Worm (Caenorhabditis elegans) whole organism, midembryonic: ENCODE measurements around the gene F12E12.6.

Experiments used
- T22C8.4 ChIP-seq: fragments of 200-800 bp; sonication (Bioruptor generic); IDR thresholded peaks from 2 replicates; pipeline ENCODE4 v1.3.6; 2022; ENCODE audit warnings: missing genetic modification characterization, missing compliant biosample characterization
- cog-1 ChIP-seq: sonication (generic microtip); optimal IDR thresholded peaks from 2 replicates; lab custom pipeline; 2016; ENCODE audit warnings: missing genetic modification characterization, missing compliant biosample characterization
- flt-1 ChIP-seq: fragments of 200-800 bp; sonication (Bioruptor generic); IDR thresholded peaks from 2 replicates; pipeline ENCODE4 v1.3.6; 2022; ENCODE audit warnings: missing genetic modification characterization, missing compliant biosample characterization
- klf-2 ChIP-seq: fragments of 200-800 bp; sonication (Bioruptor generic); conservative IDR thresholded peaks from 2 replicates; pipeline ENCODE4 v1.3.6; 2022; ENCODE audit warnings: missing genetic modification reagents, missing genetic modification characterization, missing compliant biosample characterization
- med-1 ChIP-seq: sonication (generic microtip); optimal IDR thresholded peaks from 2 replicates; lab custom pipeline; 2017; ENCODE audit warnings: missing genetic modification characterization, mild to moderate bottlenecking, missing compliant biosample characterization, antibody characterized with exemption, missing genetic modification reagents; ENCODE audit not compliant: insufficient read depth
- ref-1 ChIP-seq: fragments of 200-800 bp; sonication (Bioruptor generic); conservative IDR thresholded peaks from 2 replicates; pipeline ENCODE4 v1.3.6; 2022; ENCODE audit warnings: missing genetic modification reagents, missing genetic modification characterization, missing compliant biosample characterization
- tab-1 ChIP-seq: fragments of 200-800 bp; sonication (Bioruptor generic); IDR thresholded peaks from 2 replicates; pipeline ENCODE4 v1.3.6; 2022; ENCODE audit warnings: missing genetic modification characterization, missing compliant biosample characterization
- ztf-23 ChIP-seq: fragments of 200-800 bp; sonication (Bioruptor generic); IDR thresholded peaks from 2 replicates; pipeline ENCODE4 v1.3.6; 2022; ENCODE audit warnings: missing genetic modification reagents, missing genetic modification characterization, missing compliant biosample characterization
- ztf-29 ChIP-seq: fragments of 200-800 bp; sonication (Bioruptor generic); IDR thresholded peaks from 2 replicates; pipeline ENCODE4 v1.3.6; 2022; ENCODE audit warnings: missing genetic modification reagents, missing genetic modification characterization, missing compliant biosample characterization

Gene F12E12.6

ce11 chrII:3743684-3744200, 7.0 kb upstream of the F12E12.6 start, which contains the start of gene nta-1:
Gene nta-1 (minus strand): TSS chrII:3743814.
- TF ChIP-seq ref-1 = no peak
- TF ChIP-seq T22C8.4 (GFP tag; lab: Robert Waterston, UW) = no peak
- TF ChIP-seq flt-1 (GFP tag; lab: Robert Waterston, UW) = no peak
- TF ChIP-seq cog-1 (tag; lab: Kevin White, UChicago) = no peak
- TF ChIP-seq ztf-23 (GFP tag; lab: Robert Waterston, UW) = no peak
- no peak for TF ChIP-seq klf-2
- TF ChIP-seq ztf-29 (GFP tag; lab: Robert Waterston, UW) = no peak
- no peak for TF ChIP-seq tab-1 (GFP tag; lab: Robert Waterston, UW)
- no peak for TF ChIP-seq med-1 (GFP tag; lab: Kevin White, UChicago)

- TF ChIP-seq tab-1 (GFP tag; lab: Robert Waterston, UW) (no peak), flt-1 (GFP tag; lab: Robert Waterston, UW) (no peak), ztf-23 (GFP tag; lab: Robert Waterston, UW) (no peak), ztf-29 (GFP tag; lab: Robert Waterston, UW) (no peak), klf-2 (no peak), med-1 (GFP tag; lab: Kevin White, UChicago) (no peak), cog-1 (tag; lab: Kevin White, UChicago) (no peak), ref-1 (no peak), T22C8.4 (GFP tag; lab: Robert Waterston, UW) (no peak)
These were observed 4.8 kb upstream of the F12E12.6 start, which contains the start of gene F12E12.1 for ce11 chrII:3741584-3741983. Gene F12E12.1 (plus strand): TSS chrII:3741884.

DNA sequence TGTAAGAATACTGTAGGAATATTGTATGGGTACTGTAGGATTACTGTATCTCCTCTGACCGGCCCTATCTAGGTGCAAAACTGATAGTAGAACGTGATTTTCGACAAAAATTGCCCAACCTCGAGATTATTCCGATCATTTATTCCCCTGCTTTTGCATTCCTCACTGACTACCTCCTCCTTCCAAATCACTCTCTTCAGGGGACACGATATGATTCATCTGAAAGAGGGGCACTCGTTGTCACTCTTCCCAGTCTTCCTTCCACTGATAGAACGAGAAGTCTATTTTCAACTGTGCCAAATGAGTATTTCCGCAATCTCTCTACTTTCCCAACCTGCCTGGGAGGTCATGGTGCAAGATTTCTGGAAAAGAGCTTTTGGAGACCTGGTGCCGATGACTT, 2.9 kb upstream of the F12E12.6 start, which contains the start of gene F12E12.2:
TSS of gene F12E12.2 (plus strand) at position 301 of the 400 bp plus-strand sequence.
- TF ChIP-seq ztf-23 (GFP tag; lab: Robert Waterston, UW) = no peak
- TF ChIP-seq ztf-29 (GFP tag; lab: Robert Waterston, UW) = no peak
- TF ChIP-seq T22C8.4 (GFP tag; lab: Robert Waterston, UW) = no peak
- TF ChIP-seq med-1 (GFP tag; lab: Kevin White, UChicago) = no peak
- TF ChIP-seq ref-1 = no peak
- no peak for TF ChIP-seq tab-1 (GFP tag; lab: Robert Waterston, UW)
- no peak for TF ChIP-seq klf-2
- no peak for TF ChIP-seq flt-1 (GFP tag; lab: Robert Waterston, UW)
- TF ChIP-seq cog-1 (tag; lab: Kevin White, UChicago) = no peak

ce11 chrII:3731723-3732122, 5.0 kb downstream of the F12E12.6 start, which contains the start of the genes sdz-12 and bath-31:
Gene sdz-12 (minus strand): TSS chrII:3731823.
Gene bath-31 (plus strand): TSS chrII:3731973.
- TF ChIP-seq cog-1 (tag; lab: Kevin White, UChicago) = no peak
- TF ChIP-seq flt-1 (GFP tag; lab: Robert Waterston, UW) = no peak

- TF ChIP-seq ztf-23 (GFP tag; lab: Robert Waterston, UW) (no peak), ztf-29 (GFP tag; lab: Robert Waterston, UW) (no peak)
These were observed 8.7 kb downstream of the F12E12.6 start, which contains the start of gene C46E10.8 for ce11 chrII:3727996-3728395. Gene C46E10.8 (minus strand): TSS chrII:3728096.

- TF ChIP-seq T22C8.4 (GFP tag; lab: Robert Waterston, UW) = no peak
- TF ChIP-seq cog-1 (tag; lab: Kevin White, UChicago) = no peak
These were observed 12.5 kb downstream of the F12E12.6 start, which contains the start of gene C46E10.1 for ce11 chrII:3724175-3724715. Gene C46E10.1 (plus strand): TSS chrII:3724225.

DNA sequence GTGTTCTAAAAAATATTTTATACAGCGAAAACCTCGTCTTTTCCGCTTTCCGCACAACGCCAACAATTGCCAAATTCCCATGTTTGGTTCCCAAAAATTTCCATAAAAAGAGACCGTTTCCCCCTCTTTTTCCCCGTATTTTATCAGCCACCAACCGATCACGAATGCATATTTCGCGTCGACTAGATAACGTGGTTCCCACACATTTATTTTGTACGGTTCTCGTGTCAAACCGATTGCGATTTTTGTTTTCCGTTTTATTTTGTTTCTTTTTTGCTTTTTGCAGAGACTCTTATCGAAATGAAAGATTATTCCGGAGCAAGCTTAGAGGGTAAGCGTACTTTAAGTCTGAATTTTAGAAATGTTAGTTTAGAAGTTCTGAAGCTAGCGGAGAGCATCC, 15.7 kb downstream of the F12E12.6 start, which contains the start of gene C46E10.3:
TSS of gene C46E10.3 (plus strand) at position 301 of the 400 bp plus-strand sequence.
- no peak for TF ChIP-seq tab-1 (GFP tag; lab: Robert Waterston, UW)
- TF ChIP-seq klf-2 = no peak
- no peak for TF ChIP-seq med-1 (GFP tag; lab: Kevin White, UChicago)
- no peak for TF ChIP-seq flt-1 (GFP tag; lab: Robert Waterston, UW)
- no peak for TF ChIP-seq ztf-23 (GFP tag; lab: Robert Waterston, UW)
- TF ChIP-seq ztf-29 (GFP tag; lab: Robert Waterston, UW) = no peak
- TF ChIP-seq T22C8.4 (GFP tag; lab: Robert Waterston, UW) = no peak
- TF ChIP-seq cog-1 (tag; lab: Kevin White, UChicago) = no peak
- TF ChIP-seq ref-1 = no peak

- TF ChIP-seq med-1 (GFP tag; lab: Kevin White, UChicago) (no peak), ref-1 (no peak)
These were observed 19.8 kb downstream of the F12E12.6 start, which contains the start of gene fbxc-52 for ce11 chrII:3716961-3717360. Gene fbxc-52 (plus strand): TSS chrII:3717261.

DNA sequence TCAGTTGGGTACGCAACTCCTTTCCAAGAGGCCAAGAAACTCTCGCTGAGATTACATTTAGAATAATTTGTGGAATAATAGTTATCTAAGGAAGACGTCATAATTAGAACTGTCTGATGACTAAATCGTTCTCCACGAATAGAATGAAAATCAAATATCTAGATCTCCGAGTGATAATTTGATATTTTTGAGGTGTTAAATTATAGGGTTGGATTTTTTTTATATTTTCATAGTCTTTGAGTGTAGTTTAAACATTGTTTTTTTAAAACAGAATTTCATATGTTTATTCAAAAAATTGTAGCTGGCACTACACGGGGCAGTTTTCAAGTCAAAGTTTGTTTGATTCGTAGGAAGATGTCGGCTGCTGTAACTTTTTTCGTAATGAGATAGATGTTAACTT, 20.3 kb downstream of the F12E12.6 start, which contains the start of gene srh-99:
TSS of gene srh-99 (minus strand) at position 101 of the 400 bp plus-strand sequence.
- TF ChIP-seq ztf-23 (GFP tag; lab: Robert Waterston, UW) (no peak), flt-1 (GFP tag; lab: Robert Waterston, UW) (no peak), cog-1 (tag; lab: Kevin White, UChicago) (no peak), klf-2 (no peak), med-1 (GFP tag; lab: Kevin White, UChicago) (no peak), ref-1 (no peak), ztf-29 (GFP tag; lab: Robert Waterston, UW) (no peak), tab-1 (GFP tag; lab: Robert Waterston, UW) (no peak), T22C8.4 (GFP tag; lab: Robert Waterston, UW) (no peak)

ce11 chrII:3714595-3714994, 22.1 kb downstream of the F12E12.6 start, which contains the start of gene srh-100:
Gene srh-100 (minus strand): TSS chrII:3714695.
- no peak for TF ChIP-seq cog-1 (tag; lab: Kevin White, UChicago)
- no peak for TF ChIP-seq tab-1 (GFP tag; lab: Robert Waterston, UW)
- TF ChIP-seq ztf-29 (GFP tag; lab: Robert Waterston, UW) = no peak
- TF ChIP-seq flt-1 (GFP tag; lab: Robert Waterston, UW) = no peak
- no peak for TF ChIP-seq med-1 (GFP tag; lab: Kevin White, UChicago)
- no peak for TF ChIP-seq ztf-23 (GFP tag; lab: Robert Waterston, UW)
- TF ChIP-seq ref-1 = no peak
- no peak for TF ChIP-seq klf-2
- TF ChIP-seq T22C8.4 (GFP tag; lab: Robert Waterston, UW) = no peak
